Worm (Caenorhabditis elegans): ENCODE data around the gene R160.2.

- TF ChIP-seq hmbx-1 (tag; optimal IDR thresholded peaks at IDR 0.05) (no peak), tbx-11 (GFP tag; IDR thresholded peaks at IDR 0.05) (no peak), scrt-1 (GFP tag; IDR thresholded peaks at IDR 0.05) (no peak), ama-1 (optimal IDR thresholded peaks at IDR 0.05) (no peak), tbx-37 (GFP tag; conservative IDR thresholded peaks at IDR 0.05) (no peak)
Observed at ce11 chrX:4404717-4405116, 28.0 kb upstream of the R160.2 start.

All from whole organism, early embryonic.